Fruit fly (Drosophila melanogaster) whole organism, prepupa: ENCODE measurements around the gene CG32453.

Experiments used
- Blimp-1 ChIP-seq: fragments of 200-800 bp; sonication (Bioruptor generic); optimal IDR thresholded peaks from 3 replicates; lab custom pipeline; 2017; ENCODE audit warnings: missing biosample characterization, missing genetic modification characterization, mild to moderate bottlenecking, moderate library complexity, missing genetic modification reagents
- CG6163 ChIP-seq: fragments of 200-800 bp; sonication (Bioruptor generic); IDR thresholded peaks from 3 replicates; pipeline ENCODE4 v1.3.6; 2022; ENCODE audit warnings: missing biosample characterization, missing genetic modification characterization
- Hr38 ChIP-seq: sonication (Bioruptor generic); optimal IDR thresholded peaks from 2 replicates; lab custom pipeline; 2016; ENCODE audit warnings: missing biosample characterization, missing genetic modification characterization
- Hr39 ChIP-seq: fragments of 200-800 bp; sonication (Bioruptor generic); optimal IDR thresholded peaks from 2 replicates; lab custom pipeline; 2016; ENCODE audit warnings: missing biosample characterization, missing genetic modification characterization
- Lpt ChIP-seq: fragments of 200-800 bp; sonication (Bioruptor generic); optimal IDR thresholded peaks from 3 replicates; lab custom pipeline; 2016; ENCODE audit warnings: missing biosample characterization, missing genetic modification characterization
- Met ChIP-seq: fragments of 200-800 bp; sonication (Bioruptor generic); optimal IDR thresholded peaks from 3 replicates; lab custom pipeline; 2016; ENCODE audit warnings: missing biosample characterization, missing genetic modification characterization
- OdsH ChIP-seq: fragments of 200-800 bp; sonication (Bioruptor generic); optimal IDR thresholded peaks from 3 replicates; lab custom pipeline; 2016; ENCODE audit warnings: missing biosample characterization, missing genetic modification characterization
- Sox15 ChIP-seq: fragments of 200-800 bp; sonication (Bioruptor generic); optimal IDR thresholded peaks from 3 replicates; lab custom pipeline; 2016; ENCODE audit warnings: missing biosample characterization, missing genetic modification characterization
- cyc ChIP-seq: fragments of 200-800 bp; sonication (Bioruptor generic); optimal IDR thresholded peaks from 3 replicates; lab custom pipeline; 2016; ENCODE audit warnings: missing biosample characterization, missing genetic modification characterization
- eg ChIP-seq: fragments of 200-800 bp; sonication (Bioruptor generic); IDR thresholded peaks from 3 replicates; pipeline ENCODE4 v1.3.6; 2022; ENCODE audit warnings: missing biosample characterization, missing genetic modification characterization
- net ChIP-seq: fragments of 200-800 bp; sonication (Bioruptor generic); optimal IDR thresholded peaks from 3 replicates; lab custom pipeline; 2016; ENCODE audit warnings: missing biosample characterization, missing genetic modification characterization
- salr ChIP-seq, 2 experiments: fragments of 200-800 bp; sonication (Bioruptor generic); optimal IDR thresholded peaks; 3 replicates each; lab custom pipeline; 2016 to 2018; ENCODE audit warnings: missing biosample characterization in 2 of 2, missing genetic modification characterization in 2 of 2, mild to moderate bottlenecking in 1 of 2

DNA sequence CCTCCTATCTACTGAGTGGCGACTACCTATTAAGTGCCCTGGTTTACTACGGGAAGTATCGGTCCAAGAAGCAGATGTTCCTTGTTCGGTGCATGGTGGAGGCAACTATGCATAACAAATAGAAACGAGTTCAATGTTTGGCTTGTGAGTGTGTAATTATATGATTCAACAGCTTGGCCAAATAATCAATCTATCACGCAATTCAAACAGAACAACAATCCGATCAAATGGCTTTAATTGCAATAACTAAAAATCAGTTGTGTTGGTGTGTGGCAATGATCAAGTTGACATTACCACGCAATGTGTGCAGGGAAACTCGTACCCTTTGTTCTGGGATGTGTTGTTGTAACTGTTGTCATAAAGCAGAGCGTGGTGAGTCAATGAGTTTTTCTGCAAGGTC is 49.4 kb upstream of the CG32453 start, which contains the start of gene CG33769:
- no peak for TF ChIP-seq Sox15 (GFP tag; lab: Kevin White, UChicago)
- TF ChIP-seq net = no peak
- TF ChIP-seq OdsH = no peak
- TF ChIP-seq Met (GFP tag; lab: Kevin White, UChicago) = no peak
- TF ChIP-seq eg (GFP tag; lab: Robert Waterston, UW) = no peak
- TF ChIP-seq Blimp-1 (GFP tag; lab: Kevin White, UChicago) = no peak
- TF ChIP-seq CG6163 (GFP tag; lab: Robert Waterston, UW) = no peak
- TF ChIP-seq Lpt (GFP tag; lab: Kevin White, UChicago) = no peak
- no peak for TF ChIP-seq cyc (GFP tag; lab: Kevin White, UChicago)
- TF ChIP-seq Hr39 (GFP tag; lab: Kevin White, UChicago) = no peak
- TF ChIP-seq Hr38 = no peak
- TF ChIP-seq salr (GFP tag; optimal IDR thresholded peaks at IDR 0.05; lab: Kevin White, UChicago) = no peak
